Fruit fly (Drosophila melanogaster) whole organism, embryonic: ENCODE measurements around the gene PGAP2.

ENCODE experiments used
- Abd-B ChIP-seq: fragments of 200-800 bp; sonication (Bioruptor generic); optimal IDR thresholded peaks from 2 replicates; lab custom pipeline; 2018; ENCODE audit warnings: missing biosample characterization, mild to moderate bottlenecking, missing genetic modification characterization, moderate library complexity
- CG11560 ChIP-seq: fragments of 200-800 bp; sonication (Bioruptor generic); IDR thresholded peaks from 3 replicates; pipeline ENCODE4 v1.3.6; 2022; ENCODE audit warnings: missing biosample characterization, missing genetic modification characterization
- CG11695 ChIP-seq: fragments of 200-800 bp; sonication (Bioruptor generic); IDR thresholded peaks from 3 replicates; pipeline ENCODE4 v1.3.6; 2022; ENCODE audit warnings: missing biosample characterization, missing genetic modification characterization
- CG12104 ChIP-seq: fragments of 200-800 bp; sonication (Bioruptor generic); optimal IDR thresholded peaks from 3 replicates; lab custom pipeline; 2016; ENCODE audit warnings: missing biosample characterization, missing genetic modification characterization
- CG12942 ChIP-seq: fragments of 200-800 bp; sonication (Bioruptor generic); optimal IDR thresholded peaks from 3 replicates; lab custom pipeline; 2016; ENCODE audit warnings: missing biosample characterization, missing genetic modification characterization
- CG13296 ChIP-seq: fragments of 200-800 bp; sonication (Bioruptor generic); optimal IDR thresholded peaks from 3 replicates; lab custom pipeline; 2018; ENCODE audit warnings: missing biosample characterization, mild to moderate bottlenecking, missing genetic modification characterization
- CG14965 ChIP-seq: fragments of 200-800 bp; sonication (Bioruptor generic); optimal IDR thresholded peaks from 2 replicates; lab custom pipeline; 2016; ENCODE audit warnings: missing biosample characterization, missing genetic modification characterization, borderline replicate concordance
- CG15479 ChIP-seq: fragments of 200-800 bp; sonication (Bioruptor generic); optimal IDR thresholded peaks from 3 replicates; lab custom pipeline; 2019; ENCODE audit warnings: missing biosample characterization, mild to moderate bottlenecking, missing genetic modification characterization, moderate library complexity
- CG15696 ChIP-seq: fragments of 200-800 bp; sonication (Bioruptor generic); optimal IDR thresholded peaks from 2 replicates; lab custom pipeline; 2019; ENCODE audit warnings: missing biosample characterization, mild to moderate bottlenecking, missing genetic modification characterization, moderate library complexity
- CG16863 ChIP-seq: fragments of 200-800 bp; sonication (Bioruptor generic); optimal IDR thresholded peaks from 3 replicates; lab custom pipeline; 2016; ENCODE audit warnings: missing biosample characterization, missing genetic modification characterization
- CG1792 ChIP-seq: fragments of 200-800 bp; sonication (Bioruptor generic); optimal IDR thresholded peaks from 2 replicates; lab custom pipeline; 2016; ENCODE audit warnings: missing biosample characterization, missing genetic modification characterization
- CG2199 ChIP-seq: fragments of 200-800 bp; sonication (Bioruptor generic); IDR thresholded peaks from 3 replicates; pipeline ENCODE4 v1.3.6; 2022; ENCODE audit warnings: missing biosample characterization, missing genetic modification characterization
- CG31224 ChIP-seq: fragments of 200-800 bp; sonication (Bioruptor generic); IDR thresholded peaks from 2 replicates; pipeline ENCODE4 v1.3.6; 2022; ENCODE audit warnings: missing biosample characterization, missing genetic modification characterization
- CG32772 ChIP-seq: fragments of 200-800 bp; sonication (Bioruptor generic); IDR thresholded peaks from 2 replicates; pipeline ENCODE4 v1.3.6; 2022; ENCODE audit warnings: missing biosample characterization, missing genetic modification characterization
- CG42726 ChIP-seq: fragments of 200-800 bp; sonication (Bioruptor generic); IDR thresholded peaks from 2 replicates; pipeline ENCODE4 v1.3.6; 2022; ENCODE audit warnings: missing biosample characterization, missing genetic modification characterization; ENCODE audit not compliant: partially characterized antibody
- CG4282 ChIP-seq: fragments of 200-800 bp; sonication (Bioruptor generic); optimal IDR thresholded peaks from 2 replicates; lab custom pipeline; 2016; ENCODE audit warnings: missing biosample characterization, missing genetic modification characterization
- CG4730 ChIP-seq: fragments of 200-800 bp; sonication (Bioruptor generic); IDR thresholded peaks from 2 replicates; pipeline ENCODE4 v1.3.6; 2022; ENCODE audit warnings: missing biosample characterization, missing genetic modification characterization
- CG6813 ChIP-seq: fragments of 200-800 bp; sonication (Bioruptor generic); optimal IDR thresholded peaks from 2 replicates; lab custom pipeline; 2017; ENCODE audit warnings: missing biosample characterization, missing genetic modification characterization, mild to moderate bottlenecking, moderate library complexity, missing genetic modification reagents
- CG9817 ChIP-seq: fragments of 200-800 bp; sonication (Bioruptor generic); optimal IDR thresholded peaks from 2 replicates; lab custom pipeline; 2018; ENCODE audit warnings: missing biosample characterization, mild to moderate bottlenecking, missing genetic modification characterization, moderate library complexity
- CHES-1-like ChIP-seq: fragments of 200-800 bp; sonication (Bioruptor generic); optimal IDR thresholded peaks from 2 replicates; lab custom pipeline; 2016; ENCODE audit warnings: missing biosample characterization, missing genetic modification characterization
- Dad ChIP-seq: fragments of 200-800 bp; sonication (Bioruptor generic); optimal IDR thresholded peaks from 3 replicates; lab custom pipeline; 2016; ENCODE audit warnings: missing biosample characterization, missing genetic modification characterization
- Gug ChIP-seq: fragments of 200-800 bp; sonication (Bioruptor generic); IDR thresholded peaks from 4 replicates; pipeline ENCODE4 v1.3.6; 2022; ENCODE audit warnings: missing biosample characterization, missing genetic modification characterization
- Hmr ChIP-seq: fragments of 200-800 bp; sonication (Bioruptor generic); optimal IDR thresholded peaks from 3 replicates; lab custom pipeline; 2017; ENCODE audit warnings: mild to moderate bottlenecking, missing biosample characterization, missing genetic modification reagents, missing genetic modification characterization
- Max ChIP-seq: fragments of 200-800 bp; sonication (Bioruptor generic); optimal IDR thresholded peaks from 2 replicates; lab custom pipeline; 2016; ENCODE audit warnings: missing biosample characterization, mild to moderate bottlenecking, missing genetic modification characterization
- Meics ChIP-seq: fragments of 200-800 bp; sonication (Bioruptor generic); optimal IDR thresholded peaks from 2 replicates; lab custom pipeline; 2017; ENCODE audit warnings: missing biosample characterization, mild to moderate bottlenecking, missing genetic modification characterization
- Nf-YB ChIP-seq: fragments of 200-800 bp; sonication (Bioruptor generic); optimal IDR thresholded peaks from 3 replicates; lab custom pipeline; 2019; ENCODE audit warnings: missing biosample characterization, mild to moderate bottlenecking, missing genetic modification characterization, moderate library complexity
- Oaz ChIP-seq: fragments of 200-800 bp; sonication (Bioruptor generic); IDR thresholded peaks from 2 replicates; pipeline ENCODE4 v1.3.6; 2022; ENCODE audit warnings: missing biosample characterization, missing genetic modification characterization
- Poxn ChIP-seq: fragments of 200-800 bp; sonication (Bioruptor generic); IDR thresholded peaks from 2 replicates; pipeline ENCODE4 v1.3.6; 2022; ENCODE audit warnings: missing biosample characterization, missing genetic modification characterization
- Xrp1 ChIP-seq: fragments of 200-800 bp; sonication (Bioruptor generic); IDR thresholded peaks from 2 replicates; pipeline ENCODE4 v1.3.6; 2022; ENCODE audit warnings: missing biosample characterization, missing genetic modification characterization
- croc ChIP-seq: fragments of 200-800 bp; sonication (Bioruptor generic); conservative IDR thresholded peaks from 3 replicates; pipeline ENCODE4 v1.3.6; 2022; ENCODE audit warnings: missing biosample characterization, missing genetic modification characterization
- da ChIP-seq: fragments of 200-800 bp; sonication (Bioruptor generic); optimal IDR thresholded peaks from 2 replicates; lab custom pipeline; 2016; ENCODE audit warnings: missing biosample characterization, missing genetic modification characterization
- eve ChIP-seq, 2 experiments: fragments of >200 bp; optimal IDR thresholded peaks; 2 replicates each; lab custom pipeline; 2017; ENCODE audit warnings: missing biosample characterization in 2 of 2, missing genetic modification characterization in 2 of 2
- ewg ChIP-seq: fragments of 200-800 bp; sonication (Bioruptor generic); optimal IDR thresholded peaks from 3 replicates; lab custom pipeline; 2017; ENCODE audit warnings: mild to moderate bottlenecking, missing biosample characterization, missing genetic modification reagents, missing genetic modification characterization
- fd64A ChIP-seq: fragments of 200-800 bp; sonication (Bioruptor generic); optimal IDR thresholded peaks from 3 replicates; lab custom pipeline; 2018; ENCODE audit warnings: missing biosample characterization, mild to moderate bottlenecking, missing genetic modification characterization
- gem ChIP-seq: fragments of 200-800 bp; sonication (Bioruptor generic); optimal IDR thresholded peaks from 2 replicates; lab custom pipeline; 2019; ENCODE audit warnings: missing biosample characterization, mild to moderate bottlenecking, missing genetic modification characterization, moderate library complexity
- kni ChIP-seq: fragments of 200-800 bp; sonication (Bioruptor generic); optimal IDR thresholded peaks from 3 replicates; lab custom pipeline; 2017; ENCODE audit warnings: mild to moderate bottlenecking, missing biosample characterization, missing genetic modification reagents, missing genetic modification characterization
- lmd ChIP-seq: fragments of 200-800 bp; sonication (Bioruptor generic); IDR thresholded peaks from 2 replicates; pipeline ENCODE4 v1.3.6; 2022; ENCODE audit warnings: missing biosample characterization, missing genetic modification characterization
- nom ChIP-seq: fragments of 200-800 bp; sonication (Bioruptor generic); optimal IDR thresholded peaks from 2 replicates; lab custom pipeline; 2017; ENCODE audit warnings: missing biosample characterization, missing genetic modification characterization, mild to moderate bottlenecking, moderate library complexity, missing genetic modification reagents
- schlank ChIP-seq: fragments of 200-800 bp; sonication (Bioruptor generic); optimal IDR thresholded peaks from 2 replicates; lab custom pipeline; 2018; ENCODE audit warnings: missing biosample characterization, mild to moderate bottlenecking, missing genetic modification characterization
- sens-2 ChIP-seq: fragments of 200-800 bp; sonication (Bioruptor generic); IDR thresholded peaks from 2 replicates; pipeline ENCODE4 v1.3.6; 2022; ENCODE audit warnings: missing biosample characterization, missing genetic modification characterization
- ssp ChIP-seq: fragments of 200-800 bp; sonication (Bioruptor generic); IDR thresholded peaks from 2 replicates; pipeline ENCODE4 v1.3.6; 2022; ENCODE audit warnings: missing biosample characterization, missing genetic modification characterization
- tap ChIP-seq: fragments of 200-800 bp; optimal IDR thresholded peaks from 3 replicates; lab custom pipeline; 2019; ENCODE audit warnings: missing biosample characterization, mild to moderate bottlenecking, missing genetic modification characterization, moderate library complexity
- tup ChIP-seq: fragments of 200-800 bp; sonication (Bioruptor generic); optimal IDR thresholded peaks from 2 replicates; lab custom pipeline; 2016; ENCODE audit warnings: missing biosample characterization, mild to moderate bottlenecking, missing genetic modification characterization, moderate library complexity
- wor ChIP-seq: fragments of 200-800 bp; sonication (Bioruptor generic); IDR thresholded peaks from 2 replicates; pipeline ENCODE4 v1.3.6; 2022; ENCODE audit warnings: missing biosample characterization, missing genetic modification characterization
- yki ChIP-seq: fragments of >200 bp; optimal IDR thresholded peaks from 3 replicates; lab custom pipeline; 2018
- zen2 ChIP-seq: fragments of 200-800 bp; sonication (Bioruptor generic); IDR thresholded peaks from 3 replicates; pipeline ENCODE4 v1.3.6; 2022; ENCODE audit warnings: missing biosample characterization, missing genetic modification characterization; ENCODE audit not compliant: partially characterized antibody

Gene PGAP2

dm6 chr2L:825768-826263 is 6.5 kb upstream of the PGAP2 start, which contains the start of the genes CG3862 and dock (continued):
- TF ChIP-seq CG31224 (GFP tag; lab: Robert Waterston, UW) (peak; percentile 30; the same call in 1 of the 2 replicates), tap (tag; lab: Kevin White, UChicago) (no peak), CG11695 (0 out of 3 replicates have a peak, but pooled peaks have one; percentile 12), Max (GFP tag; lab: Kevin White, UChicago) (peak; percentile 64), CG15696 (tag; lab: Kevin White, UChicago) (no peak), CG4730 (GFP tag; lab: Robert Waterston, UW) (no peak), croc (GFP tag; lab: Robert Waterston, UW) (no peak), CG12104 (GFP tag; lab: Kevin White, UChicago) (no peak), Oaz (GFP tag; lab: Robert Waterston, UW) (no peak), CG13296 (GFP tag; lab: Kevin White, UChicago) (peak; percentile 0), CG11560 (tag; lab: Robert Waterston, UW) (no peak), CG12942 (no peak), zen2 (GFP tag; lab: Robert Waterston, UW) (peak; percentile 97), CG14965 (no peak), Abd-B (GFP tag; lab: Kevin White, UChicago) (peak; percentile 39), Xrp1 (peak; percentile 45; the same call in 1 of the 2 replicates), CG16863 (GFP tag; lab: Kevin White, UChicago) (no peak), ssp (GFP tag; lab: Robert Waterston, UW) (no peak), CG2199 (no peak), Gug (GFP tag; lab: Robert Waterston, UW) (peak; percentile 11; the same call in 1 of the 4 replicates), tup (GFP tag; lab: Kevin White, UChicago) (no peak), CG9817 (tag; lab: Kevin White, UChicago) (peak; percentile 28), wor (GFP tag; lab: Robert Waterston, UW) (no peak), CG1792 (GFP tag; lab: Kevin White, UChicago) (peak; percentile 26), fd64A (GFP tag; lab: Kevin White, UChicago) (no peak), lmd (GFP tag; lab: Robert Waterston, UW) (peak; percentile 28; the same call in 1 of the 2 replicates), CG42726 (GFP tag; lab: Robert Waterston, UW) (peak; percentile 95), CG32772 (GFP tag; lab: Robert Waterston, UW) (no peak), ewg (peak; percentile 23), schlank (no peak), Poxn (no peak), CG15479 (GFP tag; lab: Kevin White, UChicago) (peak; percentile 15), nom (GFP tag; lab: Kevin White, UChicago) (peak; percentile 68), Nf-YB (GFP tag; lab: Kevin White, UChicago) (peak; percentile 23), kni (peak; percentile 17), sens-2 (GFP tag; lab: Robert Waterston, UW) (no peak), Meics (peak; percentile 50), CG6813 (GFP tag; lab: Kevin White, UChicago) (peak; percentile 3), Dad (GFP tag; lab: Kevin White, UChicago) (peak; percentile 38), CG4282 (GFP tag; lab: Kevin White, UChicago) (peak; percentile 34), yki (lab: Kevin White, UChicago) (no peak), CHES-1-like (peak; percentile 82), eve (GFP tag; optimal IDR thresholded peaks at IDR 0.05; lab: Kevin White, UChicago) (no peak), Hmr (GFP tag; lab: Kevin White, UChicago) (peak; percentile 71), da (GFP tag; lab: Kevin White, UChicago) (peak; percentile 24), gem (tag; lab: Kevin White, UChicago) (peak; percentile 19)
